Fruit fly (Drosophila melanogaster): ENCODE data around the gene Shaw.

The Shaw gene

DNA sequence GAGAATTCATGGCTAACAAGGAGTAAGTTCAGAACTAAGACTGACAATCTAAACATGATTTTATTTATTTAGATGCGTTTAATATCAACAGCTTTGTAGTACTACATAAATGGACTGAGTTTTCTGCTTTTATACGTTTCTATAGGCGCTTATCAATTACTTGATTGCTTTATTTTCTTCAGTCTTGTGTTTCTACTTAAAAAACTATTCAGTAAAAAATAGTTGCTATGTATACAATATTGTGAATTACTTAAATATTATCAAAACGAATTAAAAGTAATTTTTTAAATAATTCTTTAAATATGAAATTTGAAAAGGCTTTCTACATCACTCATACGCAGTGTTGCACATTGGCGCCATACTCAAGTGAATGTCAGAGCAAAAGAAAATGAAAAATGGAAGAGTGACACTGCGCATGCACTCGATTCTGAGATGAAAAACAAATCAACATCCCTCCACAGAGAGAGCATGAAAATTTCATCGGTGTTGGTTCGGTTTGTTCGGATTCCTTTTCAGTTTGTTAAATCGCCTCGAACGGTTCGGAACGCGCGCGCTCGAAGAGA is at the start of gene Shaw, which contains the start of gene lectin-24A:
TSS of gene Shaw (plus strand) at position 513 of the 563 bp plus-strand sequence.
TSS of gene lectin-24A (minus strand) at position 101 of the 563 bp plus-strand sequence.
- no peak for TF ChIP-seq CG17801 (GFP tag; optimal IDR thresholded peaks at IDR 0.05; ENCODE audit: partially characterized antibody)

dm6 chr2L:3668451-3668850 is 49.5 kb upstream of the Shaw start, which contains the start of gene Sfp24Ba:
Gene Sfp24Ba (minus strand): TSS chr2L:3668551.
- no peak for TF ChIP-seq CG17801 (GFP tag; optimal IDR thresholded peaks at IDR 0.05; ENCODE audit: partially characterized antibody)

dm6 chr2L:3669034-3669433 is 49.0 kb upstream of the Shaw start, which contains the start of gene Sfp24Bd:
Gene Sfp24Bd (minus strand): TSS chr2L:3669134.
- TF ChIP-seq CG17801 (GFP tag; optimal IDR thresholded peaks at IDR 0.05; ENCODE audit: partially characterized antibody), result no peak

- no peak for TF ChIP-seq CG17801 (GFP tag; optimal IDR thresholded peaks at IDR 0.05; ENCODE audit: partially characterized antibody)
These were observed 48.3 kb upstream of the Shaw start, which contains the start of gene Sfp24Bb for dm6 chr2L:3669675-3670074. Gene Sfp24Bb (minus strand): TSS chr2L:3669775.

dm6 chr2L:3670481-3670880 is 47.5 kb upstream of the Shaw start, which contains the start of gene Sfp24Bc:
Gene Sfp24Bc (minus strand): TSS chr2L:3670581.
- no peak for TF ChIP-seq CG17801 (GFP tag; optimal IDR thresholded peaks at IDR 0.05; ENCODE audit: partially characterized antibody)

DNA sequence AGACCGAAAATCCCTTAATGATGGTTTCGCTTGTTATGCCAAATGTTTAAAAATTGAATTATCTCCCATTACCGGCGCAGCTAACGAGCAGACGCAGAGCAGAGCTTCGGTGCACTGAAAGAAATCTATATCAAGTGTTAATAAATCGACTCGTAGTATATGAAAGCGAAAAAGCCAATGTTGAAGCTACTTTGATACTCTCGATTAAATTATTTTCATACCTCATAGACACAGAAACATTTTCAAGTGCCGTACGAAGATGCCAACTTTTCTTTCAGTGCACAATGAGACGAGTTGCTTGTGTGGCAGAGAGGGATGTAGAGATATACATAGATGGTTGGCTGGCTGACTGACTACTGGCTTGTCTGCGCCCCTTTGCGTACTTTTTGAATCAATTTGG is 42.2 kb upstream of the Shaw start:
- TF ChIP-seq CG17801 (GFP tag; optimal IDR thresholded peaks at IDR 0.05; ENCODE audit: partially characterized antibody), result no peak

DNA sequence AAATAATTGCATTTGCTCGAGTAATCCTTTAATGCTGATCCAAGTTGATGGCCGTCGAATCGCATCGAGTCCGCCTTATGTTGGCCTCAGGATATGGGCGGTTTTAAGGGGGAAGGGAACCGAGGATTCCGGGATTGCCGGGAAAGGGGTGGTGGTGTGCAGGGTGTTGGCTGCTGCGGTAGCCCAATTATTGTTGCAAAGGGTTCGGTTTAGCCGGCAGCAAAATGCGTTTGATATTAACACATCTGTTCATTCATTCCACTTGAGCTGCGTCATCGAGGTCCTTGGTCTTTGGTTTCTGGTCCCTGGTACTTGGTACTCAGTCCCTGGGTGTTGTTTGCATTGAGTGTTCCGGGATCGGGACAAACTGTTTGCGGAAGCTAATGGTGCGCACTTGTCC is 36.6 kb upstream of the Shaw start:
- TF ChIP-seq CG17801 (GFP tag; optimal IDR thresholded peaks at IDR 0.05; ENCODE audit: partially characterized antibody), result no peak

DNA sequence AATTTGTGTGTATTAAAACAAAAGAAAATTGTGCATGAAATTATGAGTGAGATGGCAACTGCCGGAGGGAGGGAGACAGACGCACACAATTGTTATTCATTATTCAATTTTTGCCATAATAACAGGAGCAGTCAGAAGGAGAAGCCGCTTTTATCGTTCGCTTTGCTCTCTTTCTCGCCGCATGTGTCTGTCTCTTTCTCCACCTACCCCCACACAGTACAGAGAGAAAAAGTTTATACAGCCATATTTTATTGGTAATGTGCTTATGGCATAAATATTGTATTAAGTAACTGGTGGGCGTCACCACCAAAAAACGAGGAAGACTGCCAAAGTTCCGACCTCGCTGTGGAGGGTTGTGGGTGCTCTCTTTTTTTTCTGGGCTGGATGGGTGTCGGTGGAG is 35.5 kb upstream of the Shaw start:
- no peak for TF ChIP-seq CG17801 (GFP tag; optimal IDR thresholded peaks at IDR 0.05; ENCODE audit: partially characterized antibody)

- TF ChIP-seq CG17801 (GFP tag; optimal IDR thresholded peaks at IDR 0.05; ENCODE audit: partially characterized antibody), result no peak
These were observed 32.7 kb upstream of the Shaw start for dm6 chr2L:3685139-3685851.

DNA sequence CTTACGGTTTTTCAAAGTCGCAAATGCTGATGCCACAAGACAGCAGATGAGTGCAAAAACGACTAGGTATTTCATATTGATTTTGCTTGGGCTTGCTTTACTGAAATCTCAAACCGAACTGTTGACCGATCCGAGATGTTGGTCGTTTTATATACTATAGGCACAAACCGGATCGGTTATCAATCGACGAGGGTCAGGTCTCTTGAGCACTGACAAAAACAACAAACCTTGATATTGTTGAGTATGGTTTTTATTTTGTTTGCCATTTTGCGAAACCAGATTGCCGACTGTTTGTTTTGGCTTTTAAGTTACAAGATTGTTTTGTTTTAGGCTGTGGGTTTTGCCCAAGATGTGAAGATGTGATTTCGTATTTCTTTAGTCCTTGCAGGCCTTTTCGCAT is 25.5 kb upstream of the Shaw start, which contains the start of gene CG16704:
TSS of gene CG16704 (minus strand) at position 122 of the 400 bp plus-strand sequence.
- TF ChIP-seq CG17801 (GFP tag; optimal IDR thresholded peaks at IDR 0.05; ENCODE audit: partially characterized antibody), result no peak

dm6 chr2L:3693082-3693481 is 24.9 kb upstream of the Shaw start, which contains the start of gene CG3513:
Gene CG3513 (minus strand): TSS chr2L:3693182.
- no peak for TF ChIP-seq CG17801 (GFP tag; optimal IDR thresholded peaks at IDR 0.05; ENCODE audit: partially characterized antibody)

dm6 chr2L:3693805-3694204 is 24.2 kb upstream of the Shaw start, which contains the start of gene Acp24A4:
Gene Acp24A4 (minus strand): TSS chr2L:3693905.
- TF ChIP-seq CG17801 (GFP tag; optimal IDR thresholded peaks at IDR 0.05; ENCODE audit: partially characterized antibody), result no peak

DNA sequence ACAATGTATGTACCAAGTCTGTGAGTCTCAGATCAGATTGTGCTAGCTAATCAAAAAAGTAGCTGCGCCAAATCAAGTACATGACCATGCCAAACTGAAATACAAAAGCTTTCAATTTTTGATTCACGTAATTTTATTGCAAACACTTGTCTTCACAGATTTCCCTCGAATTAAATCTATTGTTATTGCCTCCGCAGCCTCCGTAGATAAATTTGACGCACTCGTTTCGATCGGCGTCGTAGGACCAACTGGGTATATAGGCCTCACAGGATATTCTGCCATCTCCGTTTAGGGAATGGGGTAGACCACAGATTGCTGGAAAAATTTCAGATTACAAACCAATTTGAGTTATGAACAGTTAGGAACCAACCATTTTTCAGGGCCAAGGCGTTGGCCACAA is 23.1 kb upstream of the Shaw start, which contains the start of gene CG43165:
TSS of gene CG43165 (minus strand) at position 101 of the 400 bp plus-strand sequence.
- no peak for TF ChIP-seq CG17801 (GFP tag; optimal IDR thresholded peaks at IDR 0.05; ENCODE audit: partially characterized antibody)

DNA sequence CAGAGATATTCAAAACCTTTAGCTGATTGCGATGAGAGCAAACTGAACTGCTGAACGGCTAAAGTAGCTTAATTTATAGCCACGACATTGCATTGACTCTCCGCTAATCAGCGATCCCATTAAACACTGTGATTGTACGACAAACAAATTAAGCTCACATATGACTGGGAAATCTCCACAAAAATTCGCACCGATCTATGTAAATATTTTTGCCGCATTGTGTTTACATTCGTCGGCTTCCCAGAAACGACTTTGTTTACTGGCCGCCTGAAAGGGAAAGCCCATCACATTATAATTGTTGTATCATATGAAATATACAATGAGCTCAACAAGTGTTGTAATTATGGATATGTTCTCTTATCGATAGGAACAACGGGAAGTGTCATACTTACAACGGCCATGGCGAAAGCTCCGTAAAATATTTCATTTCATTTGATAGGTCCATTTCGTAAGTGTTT is 22.6 kb upstream of the Shaw start, which contains the start of gene CG16713:
TSS of gene CG16713 (minus strand) at position 51 of the 458 bp plus-strand sequence.
- no peak for TF ChIP-seq CG17801 (GFP tag; optimal IDR thresholded peaks at IDR 0.05; ENCODE audit: partially characterized antibody)

dm6 chr2L:3696438-3696837 is 21.5 kb upstream of the Shaw start, which contains the start of gene IM33:
Gene IM33 (minus strand): TSS chr2L:3696658.
- no peak for TF ChIP-seq CG17801 (GFP tag; optimal IDR thresholded peaks at IDR 0.05; ENCODE audit: partially characterized antibody)

dm6 chr2L:3697772-3698171 is 20.2 kb upstream of the Shaw start, which contains the start of gene CG3604:
Gene CG3604 (minus strand): TSS chr2L:3697872.
- TF ChIP-seq CG17801 (GFP tag; optimal IDR thresholded peaks at IDR 0.05; ENCODE audit: partially characterized antibody), result no peak

Data from ovary, adult (tissue).